Worm (Caenorhabditis elegans) whole organism, dauer: ENCODE measurements around the gene his-74.

Experiments
- unc-62 ChIP-seq: sonication (generic microtip); optimal IDR thresholded peaks from 2 replicates; lab custom pipeline; 2017; ENCODE audit warnings: missing biosample characterization, missing genetic modification reagents, missing genetic modification characterization

his-74 gene

ce11 chrV:12661619-12662018 is 1.5 kb upstream of the his-74 start, which contains the start of gene W05B10.3:
TSS of gene W05B10.3 (minus strand) at chrV:12661719.
- TF ChIP-seq unc-62 (GFP tag; lab: Kevin White, UChicago): no peak

ce11 chrV:12659426-12659825 is 704 bp downstream of the his-74 start, which contains the start of gene ccch-3:
TSS of gene ccch-3 (minus strand) at chrV:12659687.
- no peak for TF ChIP-seq unc-62 (GFP tag; lab: Kevin White, UChicago)

- no peak for TF ChIP-seq unc-62 (GFP tag; lab: Kevin White, UChicago)
Measured at ce11 chrV:12658142-12658541, 2.0 kb downstream of the his-74 start, which contains the start of gene W05B10.6. TSS of gene W05B10.6 (minus strand) at chrV:12658242.

- no peak for TF ChIP-seq unc-62 (GFP tag; lab: Kevin White, UChicago)
Measured at ce11 chrV:12649636-12650035, 10.5 kb downstream of the his-74 start, which contains the start of gene lin-25. TSS of gene lin-25 (plus strand) at chrV:12649925.

ce11 chrV:12649213-12649612 is 10.9 kb downstream of the his-74 start, which contains the start of gene gpa-9:
TSS of gene gpa-9 (minus strand) at chrV:12649313.
- TF ChIP-seq unc-62 (GFP tag; lab: Kevin White, UChicago): no peak

ce11 chrV:12644500-12644899 is 15.6 kb downstream of the his-74 start, which contains the start of gene F56H9.8:
TSS of gene F56H9.8 (plus strand) at chrV:12644800.
- no peak for TF ChIP-seq unc-62 (GFP tag; lab: Kevin White, UChicago)

- TF ChIP-seq unc-62 (GFP tag; lab: Kevin White, UChicago): no peak
Measured at ce11 chrV:12640384-12640783, 19.7 kb downstream of the his-74 start, which contains the start of gene gpa-8. TSS of gene gpa-8 (minus strand) at chrV:12640484.

- no peak for TF ChIP-seq unc-62 (GFP tag; lab: Kevin White, UChicago)
Measured at ce11 chrV:12637764-12638502, 22.2 kb downstream of the his-74 start.

- no peak for TF ChIP-seq unc-62 (GFP tag; lab: Kevin White, UChicago)
Measured at ce11 chrV:12637238-12637690, 22.9 kb downstream of the his-74 start, which contains the start of gene F56H9.2. TSS of gene F56H9.2 (plus strand) at chrV:12637663.

ce11 chrV:12636248-12636647 is 23.9 kb downstream of the his-74 start:
- TF ChIP-seq unc-62 (GFP tag; lab: Kevin White, UChicago): no peak

ce11 chrV:12635218-12635617 is 24.9 kb downstream of the his-74 start:
- TF ChIP-seq unc-62 (GFP tag; lab: Kevin White, UChicago): no peak

ce11 chrV:12634746-12635145 is 25.4 kb downstream of the his-74 start:
- no peak for TF ChIP-seq unc-62 (GFP tag; lab: Kevin White, UChicago)

ce11 chrV:12634050-12634449 is 26.1 kb downstream of the his-74 start:
- TF ChIP-seq unc-62 (GFP tag; lab: Kevin White, UChicago): no peak

ce11 chrV:12633046-12633445 is 27.1 kb downstream of the his-74 start:
- TF ChIP-seq unc-62 (GFP tag; lab: Kevin White, UChicago): no peak

ce11 chrV:12632048-12632447 is 28.1 kb downstream of the his-74 start, which contains the start of gene srx-113:
TSS of gene srx-113 (minus strand) at chrV:12632148.
- TF ChIP-seq unc-62 (GFP tag; lab: Kevin White, UChicago): no peak

- TF ChIP-seq unc-62 (GFP tag; lab: Kevin White, UChicago): no peak
Measured at ce11 chrV:12629743-12630142, 30.4 kb downstream of the his-74 start, which contains the start of gene F56H9.6. TSS of gene F56H9.6 (minus strand) at chrV:12629843.
